Worm (Caenorhabditis elegans) whole organism, L3 larva: ENCODE measurements around the gene srg-56.

Source experiments
- R02D3.7 ChIP-seq: fragments of 150-350 bp; optimal IDR thresholded peaks from 2 replicates; lab custom pipeline; 2014; ENCODE audit warnings: missing biosample characterization, missing genetic modification characterization
- ama-1 ChIP-seq: fragments of 150-350 bp; optimal IDR thresholded peaks from 2 replicates; lab custom pipeline; 2018
- ceh-16 ChIP-seq: sonication (generic microtip); optimal IDR thresholded peaks from 2 replicates; lab custom pipeline; 2017; ENCODE audit warnings: missing biosample characterization, missing genetic modification characterization
- ceh-28 ChIP-seq: fragments of 150-350 bp; optimal IDR thresholded peaks from 2 replicates; lab custom pipeline; 2014; ENCODE audit warnings: missing biosample characterization, missing genetic modification reagents, missing genetic modification characterization
- ceh-82 ChIP-seq: fragments of 150-350 bp; optimal IDR thresholded peaks from 2 replicates; lab custom pipeline; 2014; ENCODE audit warnings: missing biosample characterization, missing genetic modification characterization
- ceh-9 ChIP-seq: sonication (generic microtip); optimal IDR thresholded peaks from 2 replicates; lab custom pipeline; 2018; ENCODE audit warnings: missing biosample characterization, missing genetic modification characterization
- daf-12 ChIP-seq: fragments of 150-350 bp; optimal IDR thresholded peaks from 2 replicates; lab custom pipeline; 2014; ENCODE audit warnings: missing biosample characterization, missing genetic modification reagents, missing genetic modification characterization
- egl-5 ChIP-seq: fragments of 150-350 bp; optimal IDR thresholded peaks from 2 replicates; lab custom pipeline; 2017; ENCODE audit warnings: missing biosample characterization, missing genetic modification reagents, missing genetic modification characterization, inconsistent platforms
- elt-1 ChIP-seq: fragments of 150-350 bp; optimal IDR thresholded peaks from 2 replicates; lab custom pipeline; 2014; ENCODE audit warnings: missing biosample characterization, missing genetic modification characterization
- elt-2 ChIP-seq: sonication (generic microtip); optimal IDR thresholded peaks from 2 replicates; lab custom pipeline; 2016; ENCODE audit warnings: missing genetic modification reagents, mild to moderate bottlenecking, missing genetic modification characterization, missing compliant biosample characterization
- eor-1 ChIP-seq, 2 experiments: fragments of 150-350 bp; optimal IDR thresholded peaks; 2 replicates each; lab custom pipeline; 2014 to 2018; ENCODE audit warnings: missing biosample characterization in 2 of 2, missing genetic modification characterization in 2 of 2
- fkh-2 ChIP-seq: fragments of 150-350 bp; optimal IDR thresholded peaks from 2 replicates; lab custom pipeline; 2014; ENCODE audit warnings: missing biosample characterization, missing genetic modification reagents, missing genetic modification characterization
- fos-1 ChIP-seq: fragments of 150-350 bp; optimal IDR thresholded peaks from 2 replicates; lab custom pipeline; 2014; ENCODE audit warnings: missing biosample characterization, missing genetic modification characterization
- hmg-11 ChIP-seq: sonication (generic microtip); optimal IDR thresholded peaks from 2 replicates; lab custom pipeline; 2016; ENCODE audit warnings: missing genetic modification characterization, missing compliant biosample characterization
- lin-15B ChIP-seq: fragments of 150-350 bp; optimal IDR thresholded peaks from 2 replicates; lab custom pipeline; 2014; ENCODE audit warnings: missing biosample characterization, missing genetic modification characterization
- lin-39 ChIP-seq: fragments of 150-350 bp; optimal IDR thresholded peaks from 2 replicates; lab custom pipeline; 2018; ENCODE audit warnings: missing biosample characterization, missing genetic modification reagents, missing genetic modification characterization
- lsy-12 ChIP-seq: sonication (generic microtip); optimal IDR thresholded peaks from 2 replicates; lab custom pipeline; 2016; ENCODE audit warnings: mild to moderate bottlenecking, missing genetic modification characterization, missing compliant biosample characterization
- mdl-1 ChIP-seq: fragments of 150-350 bp; optimal IDR thresholded peaks from 2 replicates; lab custom pipeline; 2014; ENCODE audit warnings: missing biosample characterization, missing genetic modification characterization
- nhr-11 ChIP-seq: fragments of 150-350 bp; optimal IDR thresholded peaks from 2 replicates; lab custom pipeline; 2014; ENCODE audit warnings: missing biosample characterization, missing genetic modification characterization
- nhr-12 ChIP-seq: fragments of 150-350 bp; optimal IDR thresholded peaks from 2 replicates; lab custom pipeline; 2014; ENCODE audit warnings: missing biosample characterization, missing genetic modification characterization
- nhr-23 ChIP-seq: fragments of 150-350 bp; optimal IDR thresholded peaks from 2 replicates; lab custom pipeline; 2014; ENCODE audit warnings: missing biosample characterization, missing genetic modification reagents, missing genetic modification characterization
- nhr-237 ChIP-seq: fragments of 150-350 bp; optimal IDR thresholded peaks from 2 replicates; lab custom pipeline; 2014; ENCODE audit warnings: missing biosample characterization, missing genetic modification characterization
- nhr-28 ChIP-seq: fragments of 150-350 bp; optimal IDR thresholded peaks from 2 replicates; lab custom pipeline; 2014; ENCODE audit warnings: missing biosample characterization, missing genetic modification characterization
- nhr-43 ChIP-seq: sonication (generic microtip); optimal IDR thresholded peaks from 2 replicates; lab custom pipeline; 2016; ENCODE audit warnings: mild to moderate bottlenecking, missing genetic modification characterization, missing compliant biosample characterization; ENCODE audit not compliant: poor library complexity, severe bottlenecking
- nhr-67 ChIP-seq: fragments of 150-350 bp; optimal IDR thresholded peaks from 2 replicates; lab custom pipeline; 2014; ENCODE audit warnings: missing biosample characterization, missing genetic modification characterization
- nhr-76 ChIP-seq: fragments of 150-350 bp; sonication (generic microtip); optimal IDR thresholded peaks from 5 replicates; lab custom pipeline; 2014; ENCODE audit warnings: missing biosample characterization, missing genetic modification characterization
- pha-4 ChIP-seq: fragments of 150-350 bp; optimal IDR thresholded peaks from 2 replicates; lab custom pipeline; 2014; ENCODE audit warnings: missing biosample characterization, missing genetic modification reagents, missing genetic modification characterization
- pqm-1 ChIP-seq: fragments of 150-350 bp; optimal IDR thresholded peaks from 2 replicates; lab custom pipeline; 2017; ENCODE audit warnings: missing biosample characterization, missing genetic modification characterization, inconsistent platforms
- tbx-2 ChIP-seq: sonication (generic microtip); optimal IDR thresholded peaks from 2 replicates; lab custom pipeline; 2016; ENCODE audit warnings: mild to moderate bottlenecking, missing genetic modification characterization, missing compliant biosample characterization
- unc-39 ChIP-seq: sonication (generic microtip); optimal IDR thresholded peaks from 4 replicates; lab custom pipeline; 2017; ENCODE audit warnings: missing biosample characterization, missing genetic modification characterization
- zag-1 ChIP-seq: fragments of 150-350 bp; optimal IDR thresholded peaks from 2 replicates; lab custom pipeline; 2014; ENCODE audit warnings: missing biosample characterization, missing genetic modification characterization
- ztf-11 ChIP-seq: fragments of 150-350 bp; optimal IDR thresholded peaks from 2 replicates; lab custom pipeline; 2014; ENCODE audit warnings: missing biosample characterization, missing genetic modification characterization

Gene srg-56

DNA sequence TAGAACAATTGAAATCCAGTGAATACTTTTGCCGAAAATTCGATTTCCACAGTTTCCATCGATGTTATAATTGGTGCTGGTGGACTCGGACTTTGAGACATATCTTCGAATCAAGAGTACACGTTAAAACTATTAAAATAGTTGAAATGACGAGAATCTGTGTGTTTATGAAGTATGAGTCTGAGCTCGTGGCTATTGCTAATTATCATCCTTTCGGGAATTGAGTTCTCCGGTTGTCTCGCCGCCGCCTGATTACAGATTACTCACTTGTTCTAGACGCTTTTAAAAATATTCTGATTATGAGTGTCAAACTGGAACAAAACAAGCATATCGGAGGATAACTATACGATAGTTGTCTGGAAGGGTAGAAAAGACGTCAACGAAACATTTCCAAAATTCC, at the start of gene srg-56:
srg-56 (minus strand) TSS at position 101 of the 400 bp plus-strand sequence.
- TF ChIP-seq nhr-76 (tag; lab: Kevin White, UChicago): no peak
- TF ChIP-seq hmg-11 (tag; lab: Kevin White, UChicago): no peak

DNA sequence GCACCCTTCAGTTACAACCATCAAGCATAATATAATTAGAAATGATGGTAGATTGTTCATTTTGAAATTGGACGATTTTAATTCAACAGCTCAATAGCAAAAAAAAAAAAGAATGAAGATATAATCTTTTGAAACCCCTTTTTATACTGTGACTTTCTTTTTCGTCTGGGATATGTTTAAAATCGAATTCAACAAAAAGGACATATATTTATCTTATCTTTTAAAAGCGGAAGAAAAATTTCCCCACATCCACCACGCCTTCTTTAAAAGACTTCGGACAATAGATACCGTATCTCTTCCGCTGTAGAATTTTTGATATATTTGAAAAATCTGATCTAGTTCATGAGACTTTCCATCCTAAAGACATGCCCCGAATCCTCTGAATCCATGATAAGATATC, 42.7 kb upstream of the srg-56 start, which contains the start of gene R05D8.11:
R05D8.11 (minus strand) TSS at position 101 of the 400 bp plus-strand sequence.
- TF ChIP-seq lsy-12 (no peak), ceh-82 (tag; lab: Kevin White, UChicago) (no peak), fos-1 (tag; lab: Kevin White, UChicago) (no peak), ztf-11 (tag; lab: Kevin White, UChicago) (no peak), nhr-12 (no peak), nhr-67 (tag; lab: Kevin White, UChicago) (no peak), elt-2 (tag; lab: Kevin White, UChicago) (no peak), nhr-28 (tag; lab: Kevin White, UChicago) (no peak), nhr-237 (tag; lab: Kevin White, UChicago) (no peak), hmg-11 (tag; lab: Kevin White, UChicago) (no peak), zag-1 (tag; lab: Kevin White, UChicago) (no peak)

DNA sequence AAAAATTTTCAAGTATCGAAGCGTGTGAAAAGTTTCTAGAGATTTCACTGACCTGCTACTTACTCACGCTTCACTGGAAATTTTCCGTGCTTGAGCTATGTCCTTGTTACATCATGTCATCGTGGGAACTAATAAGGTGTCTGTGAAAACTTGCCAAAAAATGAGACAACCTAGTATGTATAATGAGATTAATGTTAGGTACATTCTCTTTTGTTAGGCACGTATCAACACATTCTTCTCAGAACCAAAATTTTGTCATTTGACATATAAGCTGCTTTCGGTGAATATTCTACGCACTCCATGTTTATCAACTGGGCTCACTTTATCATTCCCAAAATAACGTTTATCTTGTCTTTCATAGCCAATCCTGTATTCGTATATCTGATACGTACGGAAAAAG, 36.0 kb upstream of the srg-56 start, which contains the start of gene srj-18:
srj-18 (plus strand) TSS at position 301 of the 400 bp plus-strand sequence.
- no peak for TF ChIP-seq mdl-1 (tag; lab: Kevin White, UChicago)
- no peak for TF ChIP-seq nhr-28 (tag; lab: Kevin White, UChicago)
- TF ChIP-seq egl-5 (tag; lab: Kevin White, UChicago): no peak
- TF ChIP-seq elt-1 (tag; lab: Kevin White, UChicago): no peak
- TF ChIP-seq ceh-28: no peak
- TF ChIP-seq nhr-23 (tag; lab: Kevin White, UChicago): no peak
- TF ChIP-seq, all 47 proteins: peak for 0

DNA sequence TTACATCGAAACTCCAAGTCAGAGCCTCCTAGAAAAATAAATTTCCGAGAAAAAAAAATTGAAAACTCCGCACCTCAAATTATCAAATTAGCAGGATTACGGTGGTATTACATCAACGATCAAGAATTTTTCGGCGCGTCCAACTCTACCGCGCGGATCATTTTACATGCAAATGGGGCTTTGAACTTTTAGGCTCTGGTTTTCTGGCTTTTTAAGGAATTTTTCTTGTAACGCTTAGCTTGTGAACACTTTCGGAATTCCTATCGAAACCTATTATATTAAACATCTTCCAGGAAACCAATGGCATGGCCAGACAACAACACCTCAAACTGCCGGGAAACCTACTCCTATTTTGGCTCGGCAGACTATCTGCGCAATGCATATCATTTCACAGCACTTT, 33.5 kb upstream of the srg-56 start, which contains the start of gene srh-56:
srh-56 (plus strand) TSS at position 301 of the 400 bp plus-strand sequence.
- TF ChIP-seq fkh-2 (tag; lab: Kevin White, UChicago): no peak
- TF ChIP-seq pha-4 (tag; lab: Kevin White, UChicago): no peak
- no peak for TF ChIP-seq ceh-9 (tag; lab: Kevin White, UChicago)
- TF ChIP-seq ceh-16 (tag; lab: Kevin White, UChicago): no peak
- no peak for TF ChIP-seq nhr-43 (tag; lab: Kevin White, UChicago)
- no peak for TF ChIP-seq nhr-11 (tag; lab: Kevin White, UChicago)
- TF ChIP-seq pqm-1 (tag; lab: Kevin White, UChicago): no peak
- no peak for TF ChIP-seq hmg-11 (tag; lab: Kevin White, UChicago)
- no peak for TF ChIP-seq zag-1 (tag; lab: Kevin White, UChicago)
- TF ChIP-seq unc-39: no peak
- no peak for TF ChIP-seq R02D3.7 (tag; lab: Kevin White, UChicago)
- TF ChIP-seq nhr-76 (tag; lab: Kevin White, UChicago): no peak
- TF ChIP-seq ama-1 (lab: Kevin White, UChicago): no peak
- TF ChIP-seq, all 47 proteins: peak for 0

DNA sequence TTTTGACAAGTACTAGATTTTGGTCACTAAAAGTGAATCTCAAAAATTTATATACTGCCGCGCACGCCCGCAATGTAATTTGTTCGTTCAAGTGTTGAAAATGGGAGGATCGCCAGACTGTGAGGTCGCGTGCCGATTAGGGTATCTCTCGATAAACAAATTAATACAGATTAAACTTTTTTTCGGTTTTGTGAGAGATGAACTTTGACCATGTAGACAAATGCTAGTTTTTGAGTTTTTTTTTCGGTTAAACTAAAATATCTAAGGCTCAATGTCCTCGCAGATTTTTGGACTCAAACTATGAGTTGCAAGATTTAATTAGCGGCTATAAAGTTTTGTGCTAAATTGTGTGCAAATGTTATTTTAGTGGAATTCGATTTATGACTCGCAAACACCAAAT, 31.7 kb upstream of the srg-56 start, which contains the start of gene dhs-15:
dhs-15 (minus strand) TSS at position 101 of the 400 bp plus-strand sequence.
- TF ChIP-seq lin-39 (tag; lab: Kevin White, UChicago) (no peak), eor-1 (tag; optimal IDR thresholded peaks at IDR 0.05; lab: Kevin White, UChicago) (no peak), lin-15B (tag; lab: Kevin White, UChicago) (no peak), tbx-2 (tag; lab: Kevin White, UChicago) (no peak), nhr-43 (tag; lab: Kevin White, UChicago) (no peak), nhr-67 (tag; lab: Kevin White, UChicago) (no peak), hmg-11 (tag; lab: Kevin White, UChicago) (no peak)
- TF ChIP-seq, all 47 proteins: peak for 0

DNA sequence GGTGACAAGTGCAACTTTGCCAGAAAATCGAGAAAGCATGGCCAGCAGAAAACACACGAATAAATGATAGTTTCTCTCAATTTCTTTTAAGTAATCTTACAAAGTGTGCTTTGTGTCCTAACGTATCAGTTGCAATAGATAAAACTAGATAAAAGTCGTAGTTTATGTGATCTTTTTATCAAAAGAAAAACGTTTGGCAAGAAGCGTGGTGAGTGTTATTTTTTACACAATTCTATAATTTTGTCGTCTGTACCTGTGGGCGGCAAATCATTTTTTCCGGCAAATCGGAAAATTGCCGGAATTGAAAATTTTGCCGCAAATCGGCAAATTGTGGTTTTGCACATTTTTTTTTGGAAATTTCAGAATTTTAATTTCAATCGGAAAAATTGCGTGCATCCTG, 29.4 kb upstream of the srg-56 start, which contains the start of gene R05D8.9:
R05D8.9 (minus strand) TSS at position 101 of the 400 bp plus-strand sequence.
- TF ChIP-seq nhr-237 (tag; lab: Kevin White, UChicago) (no peak), zag-1 (tag; lab: Kevin White, UChicago) (no peak), unc-39 (no peak), nhr-11 (tag; lab: Kevin White, UChicago) (no peak), daf-12 (tag; lab: Kevin White, UChicago) (no peak), hmg-11 (tag; lab: Kevin White, UChicago) (no peak), elt-1 (tag; lab: Kevin White, UChicago) (no peak), nhr-76 (tag; lab: Kevin White, UChicago) (no peak), ceh-9 (tag; lab: Kevin White, UChicago) (no peak)
